Fruit fly (Drosophila melanogaster): ENCODE results near the gene tkv.

The tkv gene

dm6 chr2L:5298978-5299627 is 27.9 kb upstream of the tkv start:
- TF ChIP-seq CG18011 (GFP tag; optimal IDR thresholded peaks at IDR 0.05) (peak; percentile 57), CG7987 (GFP tag; optimal IDR thresholded peaks at IDR 0.05) (peak; percentile 4), trh (GFP tag; optimal IDR thresholded peaks at IDR 0.05) (peak; percentile 18), zen2 (GFP tag; IDR thresholded peaks at IDR 0.05; ENCODE audit: partially characterized antibody) (no peak), unpg (GFP tag; optimal IDR thresholded peaks at IDR 0.05) (peak; percentile 90), Lhr (GFP tag; optimal IDR thresholded peaks at IDR 0.05) (peak; percentile 63), CG6813 (GFP tag; optimal IDR thresholded peaks at IDR 0.05) (peak; percentile 66), run (tag; optimal IDR thresholded peaks at IDR 0.05) (peak; percentile 88), unc-4 (GFP tag; IDR thresholded peaks at IDR 0.05; ENCODE audit: partially characterized antibody) (no peak), crc (GFP tag; optimal IDR thresholded peaks at IDR 0.05) (peak; percentile 29), Hsf (GFP tag; optimal IDR thresholded peaks at IDR 0.05) (peak; percentile 67), kah (GFP tag; optimal IDR thresholded peaks at IDR 0.05) (peak; percentile 71), jumu (GFP tag; optimal IDR thresholded peaks at IDR 0.05) (peak; percentile 43), row (GFP tag; IDR thresholded peaks at IDR 0.05) (peak; percentile 96), hkb (optimal IDR thresholded peaks at IDR 0.05) (no peak), hkb (GFP tag; IDR thresholded peaks at IDR 0.05) (peak; percentile 84), B-H2 (GFP tag; optimal IDR thresholded peaks at IDR 0.05) (no peak), Fer3 (tag; optimal IDR thresholded peaks at IDR 0.05) (peak; percentile 75), YL-1 (GFP tag; optimal IDR thresholded peaks at IDR 0.05) (peak; percentile 23), pros (GFP tag; optimal IDR thresholded peaks at IDR 0.05) (no peak), PHDP (tag; optimal IDR thresholded peaks at IDR 0.05) (peak; percentile 95), D19B (GFP tag; optimal IDR thresholded peaks at IDR 0.05) (peak; percentile 3), lab (GFP tag; optimal IDR thresholded peaks at IDR 0.05) (peak; percentile 81), CG18599 (GFP tag; optimal IDR thresholded peaks at IDR 0.05) (peak; percentile 79), ftz-f1 (GFP tag; optimal IDR thresholded peaks at IDR 0.05) (no peak), croc (GFP tag; conservative IDR thresholded peaks at IDR 0.05) (peak; percentile 74), insv (GFP tag; optimal IDR thresholded peaks at IDR 0.05) (no peak), CG14710 (tag; optimal IDR thresholded peaks at IDR 0.05) (peak; percentile 76), pita (GFP tag; optimal IDR thresholded peaks at IDR 0.05) (no peak), CG10462 (GFP tag; optimal IDR thresholded peaks at IDR 0.05) (peak; percentile 70), Doc2 (GFP tag; IDR thresholded peaks at IDR 0.05) (no peak), CG32532 (GFP tag; IDR thresholded peaks at IDR 0.05) (peak; percentile 69), slp2 (GFP tag; optimal IDR thresholded peaks at IDR 0.05) (peak; percentile 49), pum (GFP tag; optimal IDR thresholded peaks at IDR 0.05) (peak; percentile 57), HLH4C (GFP tag; IDR thresholded peaks at IDR 0.05; ENCODE audit: partially characterized antibody) (no peak), CG32767 (GFP tag; IDR thresholded peaks at IDR 0.05) (peak; percentile 83), Camta (GFP tag; optimal IDR thresholded peaks at IDR 0.05) (peak; percentile 67), pzg (GFP tag; optimal IDR thresholded peaks at IDR 0.05) (no peak), CG4404 (GFP tag; IDR thresholded peaks at IDR 0.05) (peak; percentile 51), CG6765 (GFP tag; optimal IDR thresholded peaks at IDR 0.05) (no peak), grau (tag; optimal IDR thresholded peaks at IDR 0.05) (peak; percentile 83), p53 (GFP tag; optimal IDR thresholded peaks at IDR 0.05) (no peak), ATbp (GFP tag; optimal IDR thresholded peaks at IDR 0.05) (peak; percentile 95), CG15696 (tag; optimal IDR thresholded peaks at IDR 0.05) (peak; percentile 1), CG7271 (tag; optimal IDR thresholded peaks at IDR 0.05) (no peak), Gug (GFP tag; IDR thresholded peaks at IDR 0.05) (peak; percentile 43; the same call in 3 of the 4 replicates), Nf-YA (GFP tag; IDR thresholded peaks at IDR 0.05) (no peak), lbe (GFP tag; optimal IDR thresholded peaks at IDR 0.05) (peak; percentile 67), D (optimal IDR thresholded peaks at IDR 0.05) (no peak), D (GFP tag; optimal IDR thresholded peaks at IDR 0.05) (peak; percentile 88)
